Worm (Caenorhabditis elegans) whole organism, young adult: Measurements from ENCODE around the gene ZK512.2.

Experiments
- B0035.1 ChIP-seq: sonication (generic microtip); optimal IDR thresholded peaks from 2 replicates; lab custom pipeline; 2016; ENCODE audit warnings: missing genetic modification characterization, mild to moderate bottlenecking, missing compliant biosample characterization, missing genotype, missing genetic modification reagents
- B0261.1 ChIP-seq: sonication (generic microtip); optimal IDR thresholded peaks from 2 replicates; lab custom pipeline; 2016; ENCODE audit warnings: mild to moderate bottlenecking, missing genetic modification characterization, moderate library complexity, missing compliant biosample characterization
- C17E4.6 ChIP-seq: fragments of 200-800 bp; sonication (Bioruptor generic); IDR thresholded peaks from 2 replicates; pipeline ENCODE4 v1.3.6; 2022; ENCODE audit warnings: missing genetic modification reagents, missing genetic modification characterization, missing compliant biosample characterization
- D2030.7 ChIP-seq: fragments of 200-800 bp; sonication (Bioruptor generic); IDR thresholded peaks from 2 replicates; pipeline ENCODE4 v1.3.6; 2022; ENCODE audit warnings: missing genetic modification reagents, missing genetic modification characterization, missing compliant biosample characterization
- Y53F4B.3 ChIP-seq: fragments of 200-800 bp; sonication (Bioruptor generic); IDR thresholded peaks from 2 replicates; pipeline ENCODE4 v1.3.6; 2022; ENCODE audit warnings: missing genetic modification reagents, missing genetic modification characterization, missing compliant biosample characterization
- Y53G8AR.9 ChIP-seq: fragments of 200-800 bp; sonication (Bioruptor generic); conservative IDR thresholded peaks from 2 replicates; pipeline ENCODE4 v1.3.6; 2022; ENCODE audit warnings: missing genetic modification reagents, missing genetic modification characterization, missing compliant biosample characterization
- ama-1 ChIP-seq, 3 experiments: fragments of 150-350 bp in 1 of 3; sonication (generic microtip) in 2 of 3; optimal IDR thresholded peaks; 2 replicates each; lab custom pipeline; 2014 to 2018; ENCODE audit warnings: missing biosample characterization in 2 of 3, missing genetic modification characterization in 2 of 3, missing genetic modification reagents in 2 of 3
- athp-1 ChIP-seq: sonication (generic microtip); optimal IDR thresholded peaks from 2 replicates; lab custom pipeline; 2017; ENCODE audit warnings: mild to moderate bottlenecking, missing genetic modification characterization, missing compliant biosample characterization
- bed-1 ChIP-seq: fragments of 200-800 bp; sonication (Bioruptor generic); IDR thresholded peaks from 2 replicates; pipeline ENCODE4 v1.3.6; 2022; ENCODE audit warnings: missing genetic modification reagents, missing genetic modification characterization, missing compliant biosample characterization
- chd-7 ChIP-seq: sonication (generic microtip); optimal IDR thresholded peaks from 2 replicates; lab custom pipeline; 2016; ENCODE audit warnings: mild to moderate bottlenecking, missing genetic modification characterization, moderate library complexity, missing compliant biosample characterization
- dpff-1 ChIP-seq: sonication (generic microtip); optimal IDR thresholded peaks from 2 replicates; lab custom pipeline; 2017; ENCODE audit warnings: mild to moderate bottlenecking, missing genetic modification characterization, missing compliant biosample characterization
- egl-44 ChIP-seq: fragments of 200-800 bp; sonication (Bioruptor generic); IDR thresholded peaks from 2 replicates; pipeline ENCODE4 v1.3.6; 2022; ENCODE audit warnings: missing genetic modification reagents, missing genetic modification characterization, missing compliant biosample characterization
- ets-4 ChIP-seq: fragments of 200-800 bp; sonication (Bioruptor generic); optimal IDR thresholded peaks from 2 replicates; lab custom pipeline; 2018; ENCODE audit warnings: mild to moderate bottlenecking, missing genetic modification characterization, missing compliant biosample characterization
- lir-1 ChIP-seq: fragments of 200-800 bp; sonication (Bioruptor generic); conservative IDR thresholded peaks from 2 replicates; pipeline ENCODE4 v1.3.6; 2022; ENCODE audit warnings: missing genetic modification reagents, missing genetic modification characterization, missing compliant biosample characterization
- rpc-1 ChIP-seq, 2 experiments: fragments of 150-350 bp in 1 of 2; sonication (generic microtip) in 1 of 2; optimal IDR thresholded peaks; 2 replicates each; lab custom pipeline; 2014 to 2018; ENCODE audit warnings: missing biosample characterization in 1 of 2, missing genetic modification characterization in 1 of 2, missing genetic modification reagents in 1 of 2, missing genotype in 1 of 2
- sea-2 ChIP-seq: fragments of 200-800 bp; sonication (Bioruptor generic); IDR thresholded peaks from 2 replicates; pipeline ENCODE4 v1.3.6; 2022; ENCODE audit warnings: missing genetic modification characterization, missing compliant biosample characterization
- snpc-3.4 ChIP-seq: sonication (generic microtip); optimal IDR thresholded peaks from 2 replicates; lab custom pipeline; 2017; ENCODE audit warnings: missing genetic modification characterization, mild to moderate bottlenecking, missing compliant biosample characterization, antibody characterized with exemption, moderate library complexity, missing genotype, missing genetic modification reagents
- unc-62 ChIP-seq: fragments of 150-350 bp; optimal IDR thresholded peaks from 2 replicates; lab custom pipeline; 2014; ENCODE audit warnings: missing biosample characterization, missing genetic modification reagents, missing genetic modification characterization

ZK512.2 gene

DNA sequence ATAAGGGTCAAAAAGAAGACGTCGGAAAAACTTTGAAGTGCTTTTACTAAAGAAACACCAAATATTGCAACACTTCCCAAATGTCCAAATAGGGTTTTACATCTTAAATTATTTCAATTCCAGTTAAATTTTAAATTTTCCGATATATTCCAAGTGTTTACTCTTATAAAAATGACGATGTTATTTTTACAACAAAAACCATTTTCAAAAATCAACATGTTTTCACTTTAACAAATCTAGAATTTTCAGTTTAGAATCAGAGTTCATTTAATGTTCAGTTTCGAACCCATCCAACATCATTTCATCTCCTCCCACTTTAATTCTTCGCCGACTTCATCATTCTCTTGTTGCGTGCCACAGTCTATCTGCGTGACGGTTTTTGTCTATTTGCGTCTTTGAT, 41.0 kb downstream of the ZK512.2 start, which contains the start of gene dos-1:
Gene dos-1 (plus strand): TSS at position 301 of the 400 bp plus-strand sequence.
- TF ChIP-seq ets-4 (GFP tag; lab: Kevin White, UChicago) = no peak

DNA sequence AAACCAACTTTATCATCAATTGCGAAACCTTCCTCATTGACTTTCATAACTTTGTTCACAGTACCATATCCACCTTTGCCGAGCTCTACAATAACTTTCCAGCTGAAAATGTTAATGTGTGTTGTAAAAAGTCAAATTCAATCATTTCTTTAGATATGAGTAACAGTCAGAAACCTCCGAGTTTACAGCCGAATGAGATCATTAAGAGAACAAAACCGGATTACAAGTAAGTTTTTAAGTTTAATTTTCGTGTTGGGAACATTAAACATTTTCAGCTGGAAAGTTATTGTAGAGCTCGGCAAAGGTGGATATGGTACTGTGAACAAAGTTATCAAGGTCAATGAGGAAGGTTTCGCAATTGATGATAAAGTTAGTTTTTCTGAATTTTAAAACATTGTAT, 43.4 kb downstream of the ZK512.2 start, which contains the start of gene ZK507.1:
Gene ZK507.1 (minus strand): TSS at position 101 of the 400 bp plus-strand sequence.
- TF ChIP-seq B0035.1 (no peak), B0261.1 (tag; lab: Kevin White, UChicago) (no peak), bed-1 (GFP tag; lab: Robert Waterston, UW) (no peak), Y53G8AR.9 (GFP tag; lab: Robert Waterston, UW) (no peak), dpff-1 (tag; lab: Kevin White, UChicago) (no peak), athp-1 (tag; lab: Kevin White, UChicago) (no peak), D2030.7 (GFP tag; lab: Robert Waterston, UW) (no peak), snpc-3.4 (tag; lab: Kevin White, UChicago) (no peak), ama-1 (optimal IDR thresholded peaks at IDR 0.05; lab: Kevin White, UChicago) (no peak), ama-1 (GFP tag; optimal IDR thresholded peaks at IDR 0.05; lab: Kevin White, UChicago) (no peak), C17E4.6 (GFP tag; lab: Robert Waterston, UW) (no peak), rpc-1 (optimal IDR thresholded peaks at IDR 0.05; lab: Kevin White, UChicago) (no peak), rpc-1 (tag; optimal IDR thresholded peaks at IDR 0.05; lab: Kevin White, UChicago) (no peak), chd-7 (tag; lab: Kevin White, UChicago) (no peak), egl-44 (no peak), sea-2 (GFP tag; lab: Robert Waterston, UW) (no peak), Y53F4B.3 (GFP tag; lab: Robert Waterston, UW) (no peak), lir-1 (GFP tag; lab: Robert Waterston, UW) (no peak), unc-62 (GFP tag; lab: Kevin White, UChicago) (no peak)
